Worm (Caenorhabditis elegans): ENCODE data around the gene nfi-1.

DNA sequence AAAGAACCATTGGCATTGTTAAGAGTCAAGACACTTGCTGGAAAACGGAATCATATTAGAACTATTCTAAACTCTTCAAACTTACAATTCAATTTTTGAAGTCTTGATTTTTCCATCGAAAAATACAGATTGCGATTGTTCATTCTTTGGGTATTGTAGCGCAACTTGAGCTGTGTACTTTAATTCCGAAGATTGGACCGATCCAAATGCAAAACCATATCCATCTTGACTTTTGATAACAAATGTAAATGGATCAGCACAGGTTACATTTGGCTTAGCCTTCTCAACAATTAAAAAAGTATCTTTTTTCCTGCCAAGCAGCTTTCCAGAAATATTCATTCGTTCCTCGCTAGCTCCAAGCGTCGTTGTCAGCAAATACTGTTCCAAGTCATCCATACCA is 22.9 kb downstream of the nfi-1 start:
- TF ChIP-seq scrt-1 (GFP tag; IDR thresholded peaks at IDR 0.05) = no peak
- no peak for TF ChIP-seq ceh-13 (GFP tag; optimal IDR thresholded peaks at IDR 0.05)
- no peak for TF ChIP-seq ama-1 (optimal IDR thresholded peaks at IDR 0.05)
